Fruit fly (Drosophila melanogaster): ENCODE data around the gene CG33253.

The CG33253 gene

dm6 chrX:19165144-19166011, 17.8 kb upstream of the CG33253 start (continued):
- TF ChIP-seq amos (GFP tag; IDR thresholded peaks at IDR 0.05; ENCODE audit: partially characterized antibody) (no peak), CG17361 (GFP tag; IDR thresholded peaks at IDR 0.05) (0 out of 3 replicates have a peak, but pooled peaks have one; percentile 23), CG13894 (tag; optimal IDR thresholded peaks at IDR 0.05) (peak; percentile 6), CG4617 (GFP tag; optimal IDR thresholded peaks at IDR 0.05; ENCODE audit: borderline replicate concordance) (no peak), Poxn (GFP tag; IDR thresholded peaks at IDR 0.05) (no peak), CG1792 (GFP tag; optimal IDR thresholded peaks at IDR 0.05) (no peak), CG33213 (GFP tag; optimal IDR thresholded peaks at IDR 0.05) (no peak), pros (GFP tag; optimal IDR thresholded peaks at IDR 0.05) (no peak), Ets97D (GFP tag; optimal IDR thresholded peaks at IDR 0.05) (no peak), CG7987 (GFP tag; optimal IDR thresholded peaks at IDR 0.05) (no peak), luna (GFP tag; optimal IDR thresholded peaks at IDR 0.05) (no peak), nerfin-2 (GFP tag; IDR thresholded peaks at IDR 0.05; ENCODE audit: partially characterized antibody) (no peak), D19A (tag; optimal IDR thresholded peaks at IDR 0.05) (no peak), CG2120 (GFP tag; optimal IDR thresholded peaks at IDR 0.05) (peak; percentile 47), CG7786 (GFP tag; optimal IDR thresholded peaks at IDR 0.05) (no peak), onecut (GFP tag; IDR thresholded peaks at IDR 0.05) (peak; percentile 57; the same call in 1 of the 2 replicates), ERR (GFP tag; optimal IDR thresholded peaks at IDR 0.05) (no peak), Blimp-1 (GFP tag; optimal IDR thresholded peaks at IDR 0.05) (no peak), tgo (GFP tag; IDR thresholded peaks at IDR 0.05) (peak; percentile 31; the same call in 1 of the 3 replicates), mld (GFP tag; IDR thresholded peaks at IDR 0.05; ENCODE audit: partially characterized antibody) (no peak), CG1529 (GFP tag; optimal IDR thresholded peaks at IDR 0.05) (no peak), CG30431 (GFP tag; optimal IDR thresholded peaks at IDR 0.05) (peak; percentile 8), CG32532 (GFP tag; IDR thresholded peaks at IDR 0.05) (no peak), tx (GFP tag; optimal IDR thresholded peaks at IDR 0.05) (no peak), CG17328 (GFP tag; IDR thresholded peaks at IDR 0.05) (no peak), Dip3 (GFP tag; optimal IDR thresholded peaks at IDR 0.05) (no peak), kah (GFP tag; optimal IDR thresholded peaks at IDR 0.05) (no peak), tup (GFP tag; optimal IDR thresholded peaks at IDR 0.05) (no peak), ase (GFP tag; IDR thresholded peaks at IDR 0.05) (no peak), phol (tag; optimal IDR thresholded peaks at IDR 0.05) (peak; percentile 1), CG12219 (GFP tag; optimal IDR thresholded peaks at IDR 0.05) (no peak), danr (GFP tag; IDR thresholded peaks at IDR 0.05) (no peak), grau (tag; optimal IDR thresholded peaks at IDR 0.05) (no peak)

dm6 chrX:19166152-19166935, 16.9 kb upstream of the CG33253 start:
- TF ChIP-seq ken (GFP tag; IDR thresholded peaks at IDR 0.05): no peak
- TF ChIP-seq Eip74EF (GFP tag; optimal IDR thresholded peaks at IDR 0.05): no peak
- TF ChIP-seq z (GFP tag; IDR thresholded peaks at IDR 0.05): no peak
- peak; percentile 22; the same call in 1 of the 4 replicates for TF ChIP-seq Gug (GFP tag; IDR thresholded peaks at IDR 0.05)
- no peak for TF ChIP-seq CG32772 (GFP tag; IDR thresholded peaks at IDR 0.05)
- TF ChIP-seq HLHmδ (GFP tag; optimal IDR thresholded peaks at IDR 0.05): no peak
- TF ChIP-seq dati (GFP tag; IDR thresholded peaks at IDR 0.05): no peak
- peak; percentile 30 for TF ChIP-seq CG4820 (GFP tag; optimal IDR thresholded peaks at IDR 0.05)
- no peak for TF ChIP-seq CG8765 (GFP tag; IDR thresholded peaks at IDR 0.05)
- no peak for TF ChIP-seq CG43689 (GFP tag; IDR thresholded peaks at IDR 0.05)
- peak; percentile 22 for TF ChIP-seq D19A (tag; optimal IDR thresholded peaks at IDR 0.05)
- TF ChIP-seq kah (GFP tag; optimal IDR thresholded peaks at IDR 0.05): no peak
- no peak; the same call in 1 of the 2 replicates for TF ChIP-seq al (GFP tag; IDR thresholded peaks at IDR 0.05)
- no peak for TF ChIP-seq Spps (tag; optimal IDR thresholded peaks at IDR 0.05)
- 0 out of 2 replicates have a peak, but pooled peaks have one; percentile 43 for TF ChIP-seq CG14441 (GFP tag; IDR thresholded peaks at IDR 0.05)
- peak; percentile 51 for TF ChIP-seq Sox102F (GFP tag; optimal IDR thresholded peaks at IDR 0.05)
- TF ChIP-seq HLH4C (GFP tag; IDR thresholded peaks at IDR 0.05; ENCODE audit: partially characterized antibody): no peak
- peak; percentile 3 for TF ChIP-seq Blimp-1 (GFP tag; optimal IDR thresholded peaks at IDR 0.05)

All from whole organism, embryonic.